Worm (Caenorhabditis elegans) whole organism, L4/young adult: ENCODE results near the gene srh-193.
"Not testable (repeated sequence)": the region's sequence is repeated elsewhere in the genome, so short reads cannot be mapped to it uniquely, and the experiment has no call there.

Source experiments
- W03F9.2 ChIP-seq: fragments of 150-350 bp; optimal IDR thresholded peaks from 2 replicates; lab custom pipeline; 2014; ENCODE audit warnings: missing biosample characterization, missing genetic modification characterization
- dao-5 ChIP-seq: sonication (generic microtip); optimal IDR thresholded peaks from 2 replicates; lab custom pipeline; 2016; ENCODE audit warnings: missing genotype, missing genetic modification characterization, moderate library complexity, missing compliant biosample characterization
- him-1 ChIP-seq: sonication (generic microtip); optimal IDR thresholded peaks from 2 replicates; lab custom pipeline; 2016; ENCODE audit warnings: missing genotype, missing genetic modification reagents, missing genetic modification characterization, missing compliant biosample characterization

ce11 chrV:4278735-4279134 is 11.3 kb downstream of the srh-193 start, which contains the start of gene srt-20:
- not testable (repeated sequence) for TF ChIP-seq him-1; dao-5 (tag; lab: Kevin White, UChicago); W03F9.2 (tag; lab: Kevin White, UChicago)
